Worm (Caenorhabditis elegans): ENCODE data around the gene upb-1.
A peak's percentile ranks its signal among the peaks of the same experiment; 100 is the strongest.

The upb-1 gene

DNA sequence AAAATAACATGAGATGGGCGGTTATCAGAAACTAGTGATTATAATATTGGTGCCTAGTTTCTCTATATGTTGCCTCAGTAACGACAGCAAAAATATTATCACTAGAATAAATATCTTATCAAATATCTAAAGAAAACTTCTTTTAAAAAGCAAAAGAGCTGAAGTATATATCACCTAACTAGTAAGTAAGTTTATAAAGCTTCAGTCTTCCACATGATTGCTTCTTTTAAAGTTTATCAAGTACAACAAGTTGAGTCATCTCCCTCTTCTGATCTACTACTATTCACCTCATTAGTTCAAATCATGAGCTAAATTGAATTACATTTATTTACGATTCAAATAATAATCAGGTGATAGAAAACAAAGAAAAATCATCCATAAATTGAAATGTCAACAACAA, 1.8 kb downstream of the upb-1 start:
- TF ChIP-seq pha-4 (tag; optimal IDR thresholded peaks at IDR 0.05), result no peak
- no peak for TF ChIP-seq nhr-2 (tag; optimal IDR thresholded peaks at IDR 0.05)
- TF ChIP-seq mep-1 (tag; optimal IDR thresholded peaks at IDR 0.05), result no peak
- TF ChIP-seq elt-3 (tag; optimal IDR thresholded peaks at IDR 0.05), result no peak
- TF ChIP-seq snpc-4 (tag; optimal IDR thresholded peaks at IDR 0.05), result no peak
- TF ChIP-seq cnd-1 (tag; optimal IDR thresholded peaks at IDR 0.05), result no peak

DNA sequence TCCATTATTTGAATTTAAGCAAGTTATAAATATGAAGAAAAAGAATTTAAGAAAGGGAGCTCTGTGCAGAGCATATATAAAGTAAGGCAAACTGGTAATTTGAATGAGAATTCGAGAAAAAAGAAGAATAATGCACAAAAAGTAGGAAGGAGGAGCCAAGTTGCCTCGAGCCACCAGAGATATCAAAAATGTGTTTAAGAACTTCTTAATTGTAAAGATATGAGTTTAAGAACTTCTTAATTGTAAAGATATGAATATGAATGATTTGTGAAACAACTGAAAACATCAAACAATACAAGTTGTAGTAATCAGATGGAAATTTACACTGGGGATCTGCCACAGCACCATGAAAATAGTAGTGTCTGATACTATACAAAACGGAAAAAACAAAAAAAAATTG, 3.0 kb downstream of the upb-1 start, which contains the start of gene F13H8.6:
F13H8.6 (minus strand) TSS at position 101 of the 400 bp plus-strand sequence.
- TF ChIP-seq pha-4 (tag; optimal IDR thresholded peaks at IDR 0.05) (no peak), nhr-2 (tag; optimal IDR thresholded peaks at IDR 0.05) (no peak), cnd-1 (tag; optimal IDR thresholded peaks at IDR 0.05) (no peak), ham-2 (GFP tag; optimal IDR thresholded peaks at IDR 0.05) (no peak), snpc-4 (tag; optimal IDR thresholded peaks at IDR 0.05) (no peak), nhr-76 (tag; optimal IDR thresholded peaks at IDR 0.05) (no peak), lsy-2 (tag; optimal IDR thresholded peaks at IDR 0.05) (no peak), drap-1 (GFP tag; optimal IDR thresholded peaks at IDR 0.05) (no peak), flh-1 (GFP tag; optimal IDR thresholded peaks at IDR 0.05) (no peak), hlh-1 (tag; optimal IDR thresholded peaks at IDR 0.05) (no peak), lin-32 (GFP tag; optimal IDR thresholded peaks at IDR 0.05) (no peak), sptf-1 (tag; optimal IDR thresholded peaks at IDR 0.05) (no peak), elt-3 (tag; optimal IDR thresholded peaks at IDR 0.05) (no peak), nhr-28 (tag; optimal IDR thresholded peaks at IDR 0.05) (no peak), sem-2 (GFP tag; optimal IDR thresholded peaks at IDR 0.05) (no peak), nhr-12 (tag; optimal IDR thresholded peaks at IDR 0.05) (no peak), elt-1 (tag; optimal IDR thresholded peaks at IDR 0.05; ENCODE audit: borderline replicate concordance, insufficient read depth) (no peak)

DNA sequence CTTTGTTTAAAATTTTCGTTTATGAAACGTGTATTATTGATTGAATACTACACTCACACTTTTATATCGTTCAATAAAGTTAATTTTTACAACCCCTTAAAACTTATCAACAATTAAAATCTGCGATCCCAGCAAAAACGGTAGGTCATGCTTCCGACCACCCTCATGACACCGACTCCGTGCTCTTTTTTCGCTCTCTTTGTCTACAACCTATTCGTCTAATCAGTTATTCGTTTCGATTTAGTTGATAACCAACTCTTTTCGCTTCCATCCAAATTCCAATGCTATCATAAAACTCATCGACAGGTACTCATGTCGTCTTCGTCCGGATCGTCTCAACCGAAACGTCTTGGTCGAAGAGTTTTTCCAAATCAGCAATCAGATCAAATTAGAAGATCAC, 6.8 kb downstream of the upb-1 start, which contains the start of gene F13H8.1:
F13H8.1 (plus strand) TSS at position 311 of the 400 bp plus-strand sequence.
- TF ChIP-seq cnd-1 (tag; optimal IDR thresholded peaks at IDR 0.05), result no peak
- TF ChIP-seq sem-2 (GFP tag; optimal IDR thresholded peaks at IDR 0.05), result no peak
- no peak for TF ChIP-seq ham-2 (GFP tag; optimal IDR thresholded peaks at IDR 0.05)
- no peak for TF ChIP-seq unc-39 (tag; optimal IDR thresholded peaks at IDR 0.05)
- TF ChIP-seq sptf-1 (tag; optimal IDR thresholded peaks at IDR 0.05), result no peak

DNA sequence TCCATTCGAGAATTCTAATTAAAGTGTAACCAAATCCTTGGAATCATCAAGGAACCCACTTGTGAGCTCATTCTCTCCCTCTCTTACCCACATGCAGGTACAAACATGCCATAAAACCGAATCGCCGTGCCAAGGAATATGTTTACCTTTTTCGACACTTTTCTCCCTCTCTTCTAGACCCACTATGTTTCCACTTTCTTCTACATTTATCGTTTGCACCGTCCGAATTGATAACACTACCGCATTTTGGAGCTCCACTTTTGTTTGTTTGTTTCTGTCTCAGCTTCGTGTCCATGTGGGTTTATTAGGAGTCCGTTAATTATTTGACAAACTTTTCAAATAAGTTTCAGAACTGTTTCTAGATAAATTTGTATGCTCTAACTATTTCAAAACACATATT, 8.0 kb downstream of the upb-1 start:
- TF ChIP-seq unc-120 (tag; optimal IDR thresholded peaks at IDR 0.05; ENCODE audit: poor library complexity, severe bottlenecking) (no peak), mab-5 (tag; optimal IDR thresholded peaks at IDR 0.05) (no peak), ceh-83 (GFP tag; optimal IDR thresholded peaks at IDR 0.05) (no peak), mep-1 (tag; optimal IDR thresholded peaks at IDR 0.05) (no peak), nhr-12 (tag; optimal IDR thresholded peaks at IDR 0.05) (no peak), lin-13 (tag; optimal IDR thresholded peaks at IDR 0.05) (no peak), nhr-76 (tag; optimal IDR thresholded peaks at IDR 0.05) (no peak), hlh-1 (tag; optimal IDR thresholded peaks at IDR 0.05) (no peak), M03D4.4 (tag; optimal IDR thresholded peaks at IDR 0.05) (no peak)

DNA sequence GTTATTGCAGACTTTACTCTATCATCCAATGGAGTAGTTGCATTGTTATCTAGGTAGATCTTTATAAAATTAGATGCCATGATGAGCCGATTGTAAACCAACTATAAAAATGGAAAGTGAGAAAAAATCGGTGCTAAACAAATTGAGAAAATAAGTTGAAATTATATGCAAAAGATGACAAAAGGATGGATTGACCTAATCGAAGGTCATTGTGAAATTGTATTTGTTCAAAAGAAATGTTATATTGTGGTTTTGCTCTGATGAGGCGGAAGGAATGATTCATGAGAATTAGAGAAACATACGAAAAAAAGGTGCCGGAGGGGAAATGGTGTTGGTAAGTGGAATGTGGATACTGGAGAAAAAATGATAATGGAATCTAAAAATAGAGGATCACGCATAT, 8.9 kb downstream of the upb-1 start, which contains the start of gene scly-1:
scly-1 (minus strand) TSS at position 101 of the 400 bp plus-strand sequence.
- no peak for TF ChIP-seq lin-13 (tag; optimal IDR thresholded peaks at IDR 0.05)
- TF ChIP-seq elt-1 (tag; optimal IDR thresholded peaks at IDR 0.05; ENCODE audit: borderline replicate concordance, insufficient read depth), result no peak

DNA sequence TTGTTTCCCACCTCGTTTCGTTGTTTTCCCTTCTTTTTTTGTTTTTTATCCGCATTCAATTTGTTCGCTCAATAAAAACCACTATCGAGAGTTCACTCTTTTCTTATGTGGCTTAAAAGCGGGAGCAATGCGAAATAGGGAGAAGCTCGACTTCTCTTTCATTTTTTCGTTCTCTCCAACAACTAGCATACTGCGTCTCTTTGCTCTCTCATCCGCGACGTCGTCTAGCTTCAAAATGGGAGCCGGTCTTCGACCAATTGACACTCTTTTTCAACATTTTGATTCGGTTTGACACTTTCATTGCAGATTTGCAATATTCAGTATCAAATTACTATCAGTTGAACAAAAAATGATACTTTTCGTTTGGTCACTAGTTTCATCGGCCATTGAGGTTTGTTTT, 16.0 kb downstream of the upb-1 start, which contains the start of gene bpl-1:
bpl-1 (plus strand) TSS at position 301 of the 400 bp plus-strand sequence.
- TF ChIP-seq nhr-12 (tag; optimal IDR thresholded peaks at IDR 0.05), result no peak

DNA sequence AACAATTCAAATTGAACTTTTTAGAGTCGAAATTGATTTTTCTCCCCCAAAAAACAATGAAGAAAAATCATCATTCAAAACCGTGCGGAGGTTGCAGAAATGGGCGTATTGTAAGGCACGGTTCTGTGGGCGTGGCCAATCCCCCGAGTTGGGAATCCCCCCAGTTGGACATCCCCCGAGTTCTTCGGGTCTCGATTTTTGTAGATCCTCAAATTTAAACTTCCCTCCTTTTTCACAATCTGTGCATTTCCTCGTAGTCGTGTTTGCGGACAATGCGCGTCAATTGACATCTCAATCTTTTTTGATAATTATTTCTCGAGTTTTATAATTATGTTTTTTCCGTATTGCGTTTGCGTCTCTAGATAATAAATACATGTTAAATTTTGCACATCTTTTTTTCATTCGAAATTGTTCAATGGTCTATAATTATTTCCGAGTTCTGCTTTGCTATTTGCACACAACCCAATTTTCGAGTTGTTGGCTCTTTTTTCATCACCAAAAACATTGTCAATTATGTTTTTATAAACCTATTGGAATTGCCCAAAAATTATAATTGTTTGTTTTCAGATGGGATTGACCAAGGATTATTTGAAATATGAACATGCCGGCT, 20.0 kb downstream of the upb-1 start, which contains the start of gene F13H8.2:
F13H8.2 (plus strand) TSS at position 560 of the 610 bp plus-strand sequence.
- TF ChIP-seq pha-4 (tag; optimal IDR thresholded peaks at IDR 0.05) (peak; percentile 59), elt-1 (tag; optimal IDR thresholded peaks at IDR 0.05; ENCODE audit: borderline replicate concordance, insufficient read depth) (no peak), nhr-12 (tag; optimal IDR thresholded peaks at IDR 0.05) (no peak), lsy-2 (tag; optimal IDR thresholded peaks at IDR 0.05) (peak; percentile 77), zip-8 (tag; optimal IDR thresholded peaks at IDR 0.05) (no peak), lin-32 (GFP tag; optimal IDR thresholded peaks at IDR 0.05) (no peak), blmp-1 (tag; optimal IDR thresholded peaks at IDR 0.05) (no peak), nhr-237 (tag; optimal IDR thresholded peaks at IDR 0.05) (peak; percentile 44), sptf-1 (tag; optimal IDR thresholded peaks at IDR 0.05) (peak; percentile 12), mep-1 (tag; optimal IDR thresholded peaks at IDR 0.05) (peak; percentile 31), cnd-1 (tag; optimal IDR thresholded peaks at IDR 0.05) (peak; percentile 12), mls-2 (tag; optimal IDR thresholded peaks at IDR 0.05) (peak; percentile 9), hlh-1 (tag; optimal IDR thresholded peaks at IDR 0.05) (no peak), drap-1 (GFP tag; optimal IDR thresholded peaks at IDR 0.05) (no peak), ceh-43 (GFP tag; optimal IDR thresholded peaks at IDR 0.05) (peak; percentile 4), flh-1 (GFP tag; optimal IDR thresholded peaks at IDR 0.05) (no peak), elt-3 (tag; optimal IDR thresholded peaks at IDR 0.05) (no peak), M03D4.4 (tag; optimal IDR thresholded peaks at IDR 0.05) (no peak), unc-39 (tag; optimal IDR thresholded peaks at IDR 0.05) (no peak), lin-13 (tag; optimal IDR thresholded peaks at IDR 0.05) (peak; percentile 60), nhr-28 (tag; optimal IDR thresholded peaks at IDR 0.05) (no peak), nhr-76 (tag; optimal IDR thresholded peaks at IDR 0.05) (no peak), sem-2 (GFP tag; optimal IDR thresholded peaks at IDR 0.05) (no peak), nhr-2 (tag; optimal IDR thresholded peaks at IDR 0.05) (no peak), ces-1 (GFP tag; optimal IDR thresholded peaks at IDR 0.05) (peak; percentile 93), unc-120 (tag; optimal IDR thresholded peaks at IDR 0.05; ENCODE audit: poor library complexity, severe bottlenecking) (peak; percentile 27), ceh-39 (tag; optimal IDR thresholded peaks at IDR 0.05) (peak; percentile 31)
